Worm (Caenorhabditis elegans) whole organism, late embryonic: ENCODE results near the gene C33D9.13.

ENCODE experiments used
- ahr-1 ChIP-seq: sonication (generic microtip); optimal IDR thresholded peaks from 2 replicates; lab custom pipeline; 2016; ENCODE audit warnings: missing genetic modification characterization, missing compliant biosample characterization
- ama-1 ChIP-seq: fragments of 150-350 bp; optimal IDR thresholded peaks from 2 replicates; lab custom pipeline; 2014
- ceh-6 ChIP-seq: fragments of 200-800 bp; sonication (Bioruptor generic); optimal IDR thresholded peaks from 2 replicates; lab custom pipeline; 2018; ENCODE audit warnings: mild to moderate bottlenecking, missing genetic modification characterization, missing compliant biosample characterization
- dve-1 ChIP-seq: sonication (generic microtip); optimal IDR thresholded peaks from 2 replicates; lab custom pipeline; 2017; ENCODE audit warnings: antibody characterized with exemption, mild to moderate bottlenecking, missing genetic modification characterization, missing compliant biosample characterization
- eyg-1 ChIP-seq: sonication (generic microtip); optimal IDR thresholded peaks from 2 replicates; lab custom pipeline; 2016; ENCODE audit warnings: missing genotype, missing genetic modification characterization, missing compliant biosample characterization
- fkh-10 ChIP-seq: fragments of 150-350 bp; optimal IDR thresholded peaks from 2 replicates; lab custom pipeline; 2014; ENCODE audit warnings: missing biosample characterization, missing genetic modification reagents, missing genetic modification characterization
- madf-2 ChIP-seq: sonication (generic microtip); optimal IDR thresholded peaks from 2 replicates; lab custom pipeline; 2017; ENCODE audit warnings: missing genetic modification characterization, missing compliant biosample characterization
- nhr-11 ChIP-seq: fragments of 150-350 bp; optimal IDR thresholded peaks from 2 replicates; lab custom pipeline; 2014; ENCODE audit warnings: missing biosample characterization, missing genetic modification characterization
- npax-4 ChIP-seq: sonication (generic microtip); optimal IDR thresholded peaks from 2 replicates; lab custom pipeline; 2016; ENCODE audit warnings: missing genetic modification characterization, missing compliant biosample characterization
- pqm-1 ChIP-seq: sonication (generic microtip); optimal IDR thresholded peaks from 2 replicates; lab custom pipeline; 2016; ENCODE audit warnings: missing genetic modification characterization, missing compliant biosample characterization
- pros-1 ChIP-seq: fragments of 150-350 bp; optimal IDR thresholded peaks from 2 replicates; lab custom pipeline; 2014; ENCODE audit warnings: missing biosample characterization, missing genetic modification reagents, missing genetic modification characterization
- sox-4 ChIP-seq: sonication (generic microtip); optimal IDR thresholded peaks from 2 replicates; lab custom pipeline; 2017; ENCODE audit warnings: mild to moderate bottlenecking, missing genetic modification characterization, inconsistent platforms, missing compliant biosample characterization
- unc-3 ChIP-seq, 2 experiments: fragments of 200-800 bp in 1 of 2; sonication (Bioruptor generic) in 1 of 2; sonication (generic microtip) in 1 of 2; conservative IDR thresholded peaks in 1 of 2; optimal IDR thresholded peaks in 1 of 2; 2 replicates each; pipeline versions ENCODE4 v1.3.6 to Lab custom; 2016 to 2022; ENCODE audit warnings: missing compliant biosample characterization in 2 of 2, missing genetic modification characterization in 2 of 2, missing genetic modification reagents in 1 of 2

DNA sequence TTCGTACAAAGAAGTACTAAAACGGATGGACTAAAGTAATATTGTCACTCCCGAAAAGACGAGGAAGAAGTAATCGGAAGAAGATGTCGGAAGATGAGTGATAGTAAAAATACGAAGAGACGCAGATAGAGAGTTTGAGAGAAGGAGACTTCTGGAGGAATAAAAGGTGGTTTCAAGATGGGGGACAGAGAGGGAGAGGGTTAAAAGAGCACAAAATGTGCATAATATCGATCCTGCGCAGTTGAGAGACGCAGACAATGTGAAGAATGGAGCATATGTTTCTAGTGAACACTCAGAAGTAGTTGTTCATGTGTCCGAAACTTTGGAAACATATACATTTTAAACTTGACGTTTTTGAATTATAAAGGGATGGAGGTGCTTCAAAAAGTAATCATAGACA is 22.6 kb downstream of the C33D9.13 start:
- TF ChIP-seq ceh-6 (no peak), fkh-10 (GFP tag; lab: Kevin White, UChicago) (no peak), ama-1 (lab: Kevin White, UChicago) (no peak), eyg-1 (tag; lab: Kevin White, UChicago) (no peak), unc-3 (GFP tag; conservative IDR thresholded peaks at IDR 0.05; lab: Robert Waterston, UW) (no peak), unc-3 (tag; optimal IDR thresholded peaks at IDR 0.05; lab: Kevin White, UChicago) (no peak), dve-1 (tag; lab: Kevin White, UChicago) (no peak), ahr-1 (tag; lab: Kevin White, UChicago) (no peak), madf-2 (tag; lab: Kevin White, UChicago) (no peak), sox-4 (tag; lab: Kevin White, UChicago) (no peak), npax-4 (no peak), nhr-11 (tag; lab: Kevin White, UChicago) (no peak), pqm-1 (no peak), pros-1 (tag; lab: Kevin White, UChicago) (no peak)
